Fruit fly (Drosophila melanogaster): Measurements from ENCODE around the gene ect.

- TF ChIP-seq psq (optimal IDR thresholded peaks at IDR 0.05) (no peak), usp (GFP tag; optimal IDR thresholded peaks at IDR 0.05) (no peak), pan (optimal IDR thresholded peaks at IDR 0.05) (no peak), EcR (GFP tag; optimal IDR thresholded peaks at IDR 0.05) (no peak), Dll (optimal IDR thresholded peaks at IDR 0.05) (no peak), CG8478 (optimal IDR thresholded peaks at IDR 0.05) (no peak)
Measured at dm6 chr3L:10201655-10202054, at the start of gene ect.

All from whole organism.